Fruit fly (Drosophila melanogaster) whole organism, adult: ENCODE results near the gene CG31279.

ENCODE experiments used
- CG12768 ChIP-seq: fragments of 200-800 bp; sonication (Bioruptor generic); optimal IDR thresholded peaks from 2 replicates; lab custom pipeline; 2017; ENCODE audit warnings: missing biosample characterization, missing genetic modification characterization, mild to moderate bottlenecking, moderate library complexity, missing genetic modification reagents
- CG33017 ChIP-seq: fragments of 200-800 bp; sonication (Bioruptor generic); optimal IDR thresholded peaks from 2 replicates; lab custom pipeline; 2018; ENCODE audit warnings: missing biosample characterization, mild to moderate bottlenecking, missing genetic modification characterization, moderate library complexity
- CG7101 ChIP-seq: fragments of 200-800 bp; sonication (Bioruptor generic); optimal IDR thresholded peaks from 2 replicates; lab custom pipeline; 2018; ENCODE audit warnings: missing biosample characterization, mild to moderate bottlenecking, missing genetic modification characterization, moderate library complexity
- Hr96 ChIP-seq: fragments of 200-800 bp; sonication (Bioruptor generic); optimal IDR thresholded peaks from 2 replicates; lab custom pipeline; 2016; ENCODE audit warnings: missing biosample characterization, missing genetic modification characterization
- Mnt ChIP-seq: fragments of 200-800 bp; sonication (Bioruptor generic); optimal IDR thresholded peaks from 2 replicates; lab custom pipeline; 2016; ENCODE audit warnings: missing biosample characterization, mild to moderate bottlenecking, missing genetic modification characterization
- bab1 ChIP-seq: fragments of 200-800 bp; sonication (Bioruptor generic); optimal IDR thresholded peaks from 3 replicates; lab custom pipeline; 2019; ENCODE audit warnings: missing biosample characterization, mild to moderate bottlenecking, missing genetic modification characterization, moderate library complexity
- cic ChIP-seq: fragments of 200-800 bp; sonication (Bioruptor generic); optimal IDR thresholded peaks from 2 replicates; lab custom pipeline; 2017; ENCODE audit warnings: missing biosample characterization, mild to moderate bottlenecking, missing genetic modification characterization, moderate library complexity
- kay ChIP-seq: fragments of 200-800 bp; sonication (Bioruptor generic); peaks from one replicate; lab custom pipeline; 2016; ENCODE audit warnings: missing biosample characterization, missing genetic modification characterization, borderline replicate concordance
- ovo ChIP-seq: fragments of 200-800 bp; sonication (Bioruptor generic); optimal IDR thresholded peaks from 2 replicates; lab custom pipeline; 2016; ENCODE audit warnings: missing biosample characterization, missing genetic modification characterization
- tj ChIP-seq: fragments of 200-800 bp; sonication (Bioruptor generic); optimal IDR thresholded peaks from 3 replicates; lab custom pipeline; 2017; ENCODE audit warnings: missing biosample characterization, mild to moderate bottlenecking, missing genetic modification characterization, moderate library complexity
- toe ChIP-seq: fragments of 200-800 bp; sonication (Bioruptor generic); optimal IDR thresholded peaks from 2 replicates; lab custom pipeline; 2016; ENCODE audit warnings: missing biosample characterization, missing genetic modification characterization

dm6 chr3R:16446836-16447235 lies 16.4 kb downstream of the CG31279 start:
- no peak for TF ChIP-seq CG12768
- no peak for TF ChIP-seq cic (GFP tag; lab: Kevin White, UChicago)
- no peak for TF ChIP-seq bab1 (GFP tag; lab: Kevin White, UChicago)
- TF ChIP-seq ovo (GFP tag; lab: Kevin White, UChicago) = no peak
- TF ChIP-seq tj = no peak
- no peak for TF ChIP-seq Hr96
- no peak for TF ChIP-seq kay (GFP tag; lab: Kevin White, UChicago)
- TF ChIP-seq CG7101 (tag; lab: Kevin White, UChicago) = no peak
- TF ChIP-seq toe (GFP tag; lab: Kevin White, UChicago) = no peak
- no peak for TF ChIP-seq CG33017 (tag; lab: Kevin White, UChicago)
- TF ChIP-seq Mnt (GFP tag; lab: Kevin White, UChicago) = no peak
